Fruit fly (Drosophila melanogaster): ENCODE results near the gene PolE1.

The PolE1 gene

dm6 chr3R:23333334-23334035, 14.4 kb upstream of the PolE1 start (continued):
- no peak for TF ChIP-seq Atf3 (GFP tag; optimal IDR thresholded peaks at IDR 0.05)
- no peak for TF ChIP-seq CG3065 (GFP tag; optimal IDR thresholded peaks at IDR 0.05)
- peak; percentile 58 for TF ChIP-seq H2.0 (GFP tag; IDR thresholded peaks at IDR 0.05)
- TF ChIP-seq Fer3 (tag; optimal IDR thresholded peaks at IDR 0.05), result no peak
- TF ChIP-seq bab2 (GFP tag; optimal IDR thresholded peaks at IDR 0.05), result peak; percentile 44
- no peak for TF ChIP-seq chm (GFP tag; IDR thresholded peaks at IDR 0.05)
- no peak for TF ChIP-seq Opbp (GFP tag; IDR thresholded peaks at IDR 0.05; ENCODE audit: partially characterized antibody)
- peak; percentile 38 for TF ChIP-seq az2 (GFP tag; optimal IDR thresholded peaks at IDR 0.05)
- no peak for TF ChIP-seq aop (GFP tag; IDR thresholded peaks at IDR 0.05)
- no peak for TF ChIP-seq NC2β (GFP tag; optimal IDR thresholded peaks at IDR 0.05)
- peak; percentile 72 for TF ChIP-seq nmo (GFP tag; optimal IDR thresholded peaks at IDR 0.05)
- TF ChIP-seq CG7987 (GFP tag; optimal IDR thresholded peaks at IDR 0.05), result no peak
- no peak for TF ChIP-seq sima (GFP tag; optimal IDR thresholded peaks at IDR 0.05)
- TF ChIP-seq gcm (GFP tag; optimal IDR thresholded peaks at IDR 0.05), result peak; percentile 4
- peak in 1 of 2 experiments; percentile 22 for TF ChIP-seq dpn (GFP tag; optimal IDR thresholded peaks at IDR 0.05)
- TF ChIP-seq Scr (GFP tag; IDR thresholded peaks at IDR 0.05; ENCODE audit: partially characterized antibody), result no peak
- TF ChIP-seq Blimp-1 (GFP tag; optimal IDR thresholded peaks at IDR 0.05), result peak; percentile 56
- TF ChIP-seq sug (tag; optimal IDR thresholded peaks at IDR 0.05), result no peak
- TF ChIP-seq Sin3A (optimal IDR thresholded peaks at IDR 0.05), result no peak
- TF ChIP-seq CG4707 (GFP tag; optimal IDR thresholded peaks at IDR 0.05), result no peak
- TF ChIP-seq CG10366 (GFP tag; IDR thresholded peaks at IDR 0.05), result no peak; the same call in 1 of the 2 replicates
- TF ChIP-seq CG10979 (tag; optimal IDR thresholded peaks at IDR 0.05), result peak; percentile 79
- peak; percentile 63 for TF ChIP-seq Xbp1 (GFP tag; optimal IDR thresholded peaks at IDR 0.05)
- no peak for TF ChIP-seq da (GFP tag; optimal IDR thresholded peaks at IDR 0.05)
- TF ChIP-seq exex (tag; optimal IDR thresholded peaks at IDR 0.05), result no peak
- TF ChIP-seq oc (tag; optimal IDR thresholded peaks at IDR 0.05), result peak; percentile 31
- no peak for TF ChIP-seq CG17612 (GFP tag; IDR thresholded peaks at IDR 0.05)
- TF ChIP-seq Stat92E (GFP tag; optimal IDR thresholded peaks at IDR 0.05), result no peak
- peak; percentile 25 for TF ChIP-seq CG11398 (GFP tag; optimal IDR thresholded peaks at IDR 0.05)
- TF ChIP-seq D19A (tag; optimal IDR thresholded peaks at IDR 0.05), result peak; percentile 97
- TF ChIP-seq NfI (GFP tag; optimal IDR thresholded peaks at IDR 0.05), result peak; percentile 40
- TF ChIP-seq Ptx1 (GFP tag; IDR thresholded peaks at IDR 0.05), result peak; percentile 46; the same call in 1 of the 2 replicates
- peak; percentile 52 for TF ChIP-seq Med (GFP tag)
- peak; percentile 29 for TF ChIP-seq Abd-B (GFP tag; optimal IDR thresholded peaks at IDR 0.05)
- peak; percentile 11 for TF ChIP-seq CG7786 (GFP tag; optimal IDR thresholded peaks at IDR 0.05)
- TF ChIP-seq Atf-2 (GFP tag; optimal IDR thresholded peaks at IDR 0.05), result peak; percentile 37
- TF ChIP-seq Antp (GFP tag; optimal IDR thresholded peaks at IDR 0.05), result peak; percentile 31
- TF ChIP-seq CG2712 (tag; optimal IDR thresholded peaks at IDR 0.05), result peak; percentile 78
- no peak for TF ChIP-seq CG34422 (GFP tag; IDR thresholded peaks at IDR 0.05)
- no peak for TF ChIP-seq inv (GFP tag; IDR thresholded peaks at IDR 0.05; ENCODE audit: partially characterized antibody)
- peak; percentile 4 for TF ChIP-seq CG13624 (GFP tag; optimal IDR thresholded peaks at IDR 0.05)
- peak; percentile 37 for TF ChIP-seq CG18599 (GFP tag; optimal IDR thresholded peaks at IDR 0.05)
- TF ChIP-seq CG15696 (tag; optimal IDR thresholded peaks at IDR 0.05), result no peak
- peak; percentile 55 for TF ChIP-seq CG13424 (tag; optimal IDR thresholded peaks at IDR 0.05)
- TF ChIP-seq stc (GFP tag; IDR thresholded peaks at IDR 0.05), result 0 out of 2 replicates have a peak, but pooled peaks have one; percentile 38
- no peak for TF ChIP-seq jigr1 (GFP tag; IDR thresholded peaks at IDR 0.05)
- TF ChIP-seq knrl (GFP tag; IDR thresholded peaks at IDR 0.05; ENCODE audit: partially characterized antibody), result no peak
- TF ChIP-seq stwl (tag; optimal IDR thresholded peaks at IDR 0.05), result no peak
- peak; percentile 68 for TF ChIP-seq vvl (GFP tag; IDR thresholded peaks at IDR 0.05)
